Fruit fly (Drosophila melanogaster): ENCODE measurements around the gene yip2.

Gene yip2

DNA sequence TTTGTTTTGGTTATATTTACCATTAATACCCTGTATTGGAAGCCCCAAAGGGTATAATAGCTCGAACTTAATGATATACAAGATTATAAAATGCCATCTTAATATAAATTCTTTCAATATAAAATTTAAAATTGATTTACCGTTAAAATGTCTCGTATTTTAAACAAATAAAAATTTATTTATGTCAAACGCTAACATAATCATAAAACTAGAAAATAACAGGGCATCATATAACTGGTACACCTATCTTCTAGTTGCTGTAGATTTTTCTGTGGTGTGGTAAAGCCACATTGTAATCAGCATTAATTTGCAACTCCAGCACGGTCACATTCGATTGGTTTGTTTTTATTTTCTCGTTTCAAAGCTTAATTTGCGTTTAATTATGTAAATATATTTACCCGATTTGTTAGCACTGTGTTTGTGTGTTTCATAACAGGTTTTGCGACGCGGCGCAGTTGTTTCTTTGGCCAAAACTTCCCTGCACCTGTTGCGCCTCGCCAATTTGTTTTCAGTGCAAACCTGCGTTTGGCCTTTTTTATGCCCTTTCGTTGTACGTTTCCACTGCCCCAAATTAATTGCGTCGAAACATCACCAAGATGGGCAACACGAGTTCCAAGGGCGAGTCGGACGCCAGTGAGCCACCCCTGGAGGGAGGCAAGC lies 42.1 kb downstream of the yip2 start, which contains the start of the genes CG4658 and CG5846 (continued):
- TF ChIP-seq CG4617 (GFP tag; optimal IDR thresholded peaks at IDR 0.05; ENCODE audit: borderline replicate concordance) (peak; percentile 92), CG7556 (GFP tag; optimal IDR thresholded peaks at IDR 0.05) (peak; percentile 92), CG17359 (tag; optimal IDR thresholded peaks at IDR 0.05) (peak; percentile 96), Xbp1 (GFP tag; optimal IDR thresholded peaks at IDR 0.05) (peak; percentile 97), Opbp (GFP tag; IDR thresholded peaks at IDR 0.05; ENCODE audit: partially characterized antibody) (no peak), nmo (GFP tag; optimal IDR thresholded peaks at IDR 0.05) (peak; percentile 97), Deaf1 (tag; optimal IDR thresholded peaks at IDR 0.05) (peak; percentile 79), dmrt11E (tag; optimal IDR thresholded peaks at IDR 0.05) (peak; percentile 96), E2f2 (GFP tag; IDR thresholded peaks at IDR 0.05) (peak; percentile 81), CG18619 (GFP tag; optimal IDR thresholded peaks at IDR 0.05) (peak; percentile 87), NC2β (GFP tag; optimal IDR thresholded peaks at IDR 0.05) (peak; percentile 84), CG16815 (GFP tag; optimal IDR thresholded peaks at IDR 0.05) (peak; percentile 90), jumu (GFP tag; optimal IDR thresholded peaks at IDR 0.05) (peak; percentile 57), Drgx (GFP tag; IDR thresholded peaks at IDR 0.05) (peak; percentile 94), CG1602 (GFP tag; optimal IDR thresholded peaks at IDR 0.05) (peak; percentile 96), CG34422 (GFP tag; IDR thresholded peaks at IDR 0.05) (peak; percentile 96), Dbx (GFP tag; IDR thresholded peaks at IDR 0.05) (peak; percentile 94), repo (GFP tag; optimal IDR thresholded peaks at IDR 0.05) (peak; percentile 27), CG13894 (tag; optimal IDR thresholded peaks at IDR 0.05) (peak; percentile 90), Awh (GFP tag; IDR thresholded peaks at IDR 0.05) (peak; percentile 97), CG7987 (GFP tag; optimal IDR thresholded peaks at IDR 0.05) (peak; percentile 68), fd96Cb (tag; optimal IDR thresholded peaks at IDR 0.05) (peak; percentile 95), CG12744 (GFP tag; optimal IDR thresholded peaks at IDR 0.05) (peak; percentile 75), CG12104 (GFP tag; optimal IDR thresholded peaks at IDR 0.05) (peak; percentile 85), CG12236 (GFP tag; optimal IDR thresholded peaks at IDR 0.05) (peak; percentile 91), Doc2 (GFP tag; IDR thresholded peaks at IDR 0.05) (peak; percentile 48; the same call in 1 of the 2 replicates), esg (GFP tag; conservative IDR thresholded peaks at IDR 0.05) (peak; percentile 93), ci (GFP tag; IDR thresholded peaks at IDR 0.05) (peak; percentile 92), hkb (optimal IDR thresholded peaks at IDR 0.05) (no peak), hkb (GFP tag; IDR thresholded peaks at IDR 0.05) (peak; percentile 96), chm (GFP tag; IDR thresholded peaks at IDR 0.05) (peak; percentile 94), CG7372 (GFP tag; IDR thresholded peaks at IDR 0.05) (peak; percentile 81), zfh2 (GFP tag; optimal IDR thresholded peaks at IDR 0.05) (peak; percentile 54), tll (GFP tag; optimal IDR thresholded peaks at IDR 0.05) (peak in 1 of 2 experiments; percentile 54), CG10543 (GFP tag; optimal IDR thresholded peaks at IDR 0.05) (peak; percentile 74), NfI (GFP tag; optimal IDR thresholded peaks at IDR 0.05) (peak; percentile 87), cad (GFP tag; optimal IDR thresholded peaks at IDR 0.05) (no peak), CG7786 (GFP tag; optimal IDR thresholded peaks at IDR 0.05) (peak; percentile 74), CG4282 (GFP tag; optimal IDR thresholded peaks at IDR 0.05) (peak; percentile 41), ro (GFP tag; IDR thresholded peaks at IDR 0.05) (peak; percentile 84), CG1529 (GFP tag; optimal IDR thresholded peaks at IDR 0.05) (peak; percentile 79), usp (GFP tag; optimal IDR thresholded peaks at IDR 0.05) (no peak), Bteb2 (GFP tag; optimal IDR thresholded peaks at IDR 0.05) (peak; percentile 94), CG8478 (optimal IDR thresholded peaks at IDR 0.05) (no peak), exex (tag; optimal IDR thresholded peaks at IDR 0.05) (peak; percentile 82), Hmx (GFP tag; optimal IDR thresholded peaks at IDR 0.05) (peak; percentile 73), CG1603 (tag; optimal IDR thresholded peaks at IDR 0.05) (peak; percentile 71), Ets97D (GFP tag; optimal IDR thresholded peaks at IDR 0.05) (peak; percentile 59), nerfin-2 (GFP tag; IDR thresholded peaks at IDR 0.05; ENCODE audit: partially characterized antibody) (no peak), hth (optimal IDR thresholded peaks at IDR 0.05) (no peak), CG17612 (GFP tag; IDR thresholded peaks at IDR 0.05) (peak; percentile 78)

Measured in whole organism, embryonic.